Fruit fly (Drosophila melanogaster): ENCODE measurements around the gene GILT3.

dm6 chr3R:23677058-23677457, at the start of gene GILT3:
- no peak for TF ChIP-seq CG8478 (optimal IDR thresholded peaks at IDR 0.05)
- TF ChIP-seq CTCF (optimal IDR thresholded peaks at IDR 0.05): no peak
